Worm (Caenorhabditis elegans) whole organism, mixed stage, embryonic: ENCODE measurements around the gene col-132.

ENCODE experiments used
- ces-1 ChIP-seq: fragments of 150-350 bp; optimal IDR thresholded peaks from 2 replicates; lab custom pipeline; 2014; ENCODE audit warnings: missing biosample characterization, missing genetic modification reagents, missing genetic modification characterization
- elt-3 ChIP-seq: fragments of 150-350 bp; optimal IDR thresholded peaks from 2 replicates; lab custom pipeline; 2014; ENCODE audit warnings: missing biosample characterization, missing genetic modification characterization
- ham-2 ChIP-seq: fragments of 200-800 bp; sonication (Bioruptor generic); optimal IDR thresholded peaks from 2 replicates; lab custom pipeline; 2018; ENCODE audit warnings: mild to moderate bottlenecking, missing genetic modification characterization, missing compliant biosample characterization
- zip-8 ChIP-seq: fragments of 150-350 bp; optimal IDR thresholded peaks from 2 replicates; lab custom pipeline; 2014; ENCODE audit warnings: missing biosample characterization, missing genetic modification characterization
- ztf-11 ChIP-seq: fragments of 150-350 bp; optimal IDR thresholded peaks from 2 replicates; lab custom pipeline; 2014; ENCODE audit warnings: missing biosample characterization, missing genetic modification characterization

- TF ChIP-seq elt-3 (no peak), ztf-11 (tag; lab: Kevin White, UChicago) (no peak), ham-2 (no peak), ces-1 (GFP tag; lab: Kevin White, UChicago) (no peak), zip-8 (tag; lab: Kevin White, UChicago) (no peak)
Observed at ce11 chrIV:13070142-13070541, 20.7 kb downstream of the col-132 start, which contains the start of gene scl-7.
